Worm (Caenorhabditis elegans) whole organism, L2 larva: ENCODE results near the gene D2024.4.

Experiments
- nhr-21 ChIP-seq: fragments of 150-350 bp; optimal IDR thresholded peaks from 2 replicates; lab custom pipeline; 2014; ENCODE audit warnings: missing biosample characterization, missing genetic modification characterization
- skn-1 ChIP-seq: sonication (generic microtip); optimal IDR thresholded peaks from 2 replicates; lab custom pipeline; 2017; ENCODE audit warnings: missing biosample characterization, missing genetic modification characterization
- snpc-4 ChIP-seq: fragments of 150-350 bp; optimal IDR thresholded peaks from 2 replicates; lab custom pipeline; 2014; ENCODE audit warnings: missing biosample characterization, missing genetic modification characterization
- unc-39 ChIP-seq: fragments of 150-350 bp; optimal IDR thresholded peaks from 2 replicates; lab custom pipeline; 2014; ENCODE audit warnings: missing biosample characterization, missing genetic modification characterization
- unc-62 ChIP-seq: fragments of 150-350 bp; optimal IDR thresholded peaks from 2 replicates; lab custom pipeline; 2014; ENCODE audit warnings: missing biosample characterization, missing genetic modification reagents, missing genetic modification characterization

DNA sequence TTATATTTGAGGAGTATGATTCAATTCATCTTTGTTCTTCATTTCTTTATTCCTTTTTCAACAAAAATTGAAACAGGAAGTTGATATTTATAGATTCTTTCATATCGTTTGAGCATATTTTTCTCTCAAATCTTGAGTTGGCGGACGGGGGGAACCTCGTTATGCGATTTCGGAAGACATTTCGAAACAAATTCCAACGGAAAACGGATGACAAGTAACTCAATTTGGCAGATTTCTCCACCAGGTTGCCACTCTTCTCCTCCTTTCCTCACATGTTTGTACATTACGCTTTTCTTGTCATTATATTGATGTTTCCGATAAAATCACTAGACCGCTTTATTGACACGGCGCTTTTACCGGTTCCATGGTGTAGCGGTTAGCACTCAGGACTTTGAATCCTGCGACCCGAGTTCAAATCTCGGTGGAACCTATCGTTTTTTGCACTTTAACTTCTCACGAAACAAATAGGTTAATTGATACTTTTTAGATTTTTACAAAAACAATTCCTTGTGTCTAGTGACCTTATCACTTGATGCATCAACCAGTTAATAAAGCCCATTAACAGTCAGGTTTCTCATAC is 44.0 kb downstream of the D2024.4 start:
- no peak for TF ChIP-seq snpc-4 (tag; lab: Kevin White, UChicago)
- TF ChIP-seq skn-1 (tag; lab: Kevin White, UChicago) = no peak
- TF ChIP-seq unc-39 = no peak
- TF ChIP-seq nhr-21 (tag; lab: Kevin White, UChicago) = no peak
- TF ChIP-seq unc-62 (GFP tag; lab: Kevin White, UChicago) = no peak
